Comparison of ENCODE assay signal across 3 worm cellular contexts in genomic region chrIII:8888956-8889355, ce11.
A peak's percentile ranks its signal among the peaks of the same experiment; 100 is the strongest.
TF ChIP-seq lines count a peak whose summit lies in the region.

Gene ZK637.14 (minus strand): TSS chrIII:8889156.

TF ChIP-seq in whole organism, L1 larva, 84 proteins besides CTCF, POLR2A, EP300 and RAD21 (continued from another document and continues in another):
- no peak for TF ChIP-seq sup-37 (GFP tag; optimal IDR thresholded peaks at IDR 0.05; lab: Kevin White, UChicago)
- TF ChIP-seq ztf-4 (tag; optimal IDR thresholded peaks at IDR 0.05; lab: Kevin White, UChicago): no peak
- peak in 1 of 3 experiments; percentile 52 for TF ChIP-seq ceh-82 (tag; optimal IDR thresholded peaks at IDR 0.05; lab: Kevin White, UChicago)
- TF ChIP-seq C04F5.9 (tag; optimal IDR thresholded peaks at IDR 0.05; lab: Kevin White, UChicago): peak; percentile 41
- no peak for TF ChIP-seq tlp-1 (tag; optimal IDR thresholded peaks at IDR 0.05; lab: Kevin White, UChicago)
- TF ChIP-seq snpc-4 (tag; optimal IDR thresholded peaks at IDR 0.05; lab: Kevin White, UChicago): no peak
- peak; percentile 60 for TF ChIP-seq fkh-8 (tag; optimal IDR thresholded peaks at IDR 0.05; lab: Kevin White, UChicago)
- TF ChIP-seq unc-30 (tag; optimal IDR thresholded peaks at IDR 0.05; lab: Kevin White, UChicago): no peak
- TF ChIP-seq nhr-84 (tag; optimal IDR thresholded peaks at IDR 0.05; lab: Kevin White, UChicago): no peak
- no peak for TF ChIP-seq pag-3 (tag; optimal IDR thresholded peaks at IDR 0.05; lab: Kevin White, UChicago; ENCODE audit: borderline replicate concordance, insufficient read depth)
- TF ChIP-seq skn-1 (tag; optimal IDR thresholded peaks at IDR 0.05; lab: Kevin White, UChicago): peak; percentile 89
- TF ChIP-seq hlh-17 (GFP tag; optimal IDR thresholded peaks at IDR 0.05; lab: Kevin White, UChicago; ENCODE audit: borderline replicate concordance): no peak
- TF ChIP-seq aly-2 (tag; optimal IDR thresholded peaks at IDR 0.05; lab: Kevin White, UChicago): no peak
- TF ChIP-seq ets-5 (GFP tag; IDR thresholded peaks at IDR 0.05; lab: Robert Waterston, UW): no peak
- TF ChIP-seq nhr-76 (tag; optimal IDR thresholded peaks at IDR 0.05; lab: Kevin White, UChicago): no peak
- no peak for TF ChIP-seq ama-1 (optimal IDR thresholded peaks at IDR 0.05; lab: Kevin White, UChicago)
- TF ChIP-seq hlh-4 (tag; optimal IDR thresholded peaks at IDR 0.05; lab: Kevin White, UChicago): no peak
- no peak for TF ChIP-seq mdl-1 (tag; optimal IDR thresholded peaks at IDR 0.05; lab: Kevin White, UChicago)
- TF ChIP-seq fos-1 (tag; optimal IDR thresholded peaks at IDR 0.05; lab: Kevin White, UChicago): peak; percentile 25
- no peak for TF ChIP-seq lin-39 (tag; optimal IDR thresholded peaks at IDR 0.05; lab: Kevin White, UChicago)
- no peak for TF ChIP-seq ceh-88 (GFP tag; IDR thresholded peaks at IDR 0.05; lab: Robert Waterston, UW)
- no peak for TF ChIP-seq aha-1 (tag; optimal IDR thresholded peaks at IDR 0.05; lab: Kevin White, UChicago)
- TF ChIP-seq ces-1 (GFP tag; optimal IDR thresholded peaks at IDR 0.05; lab: Kevin White, UChicago): no peak
- TF ChIP-seq F16B12.6 (tag; optimal IDR thresholded peaks at IDR 0.05; lab: Kevin White, UChicago): peak; percentile 91
- peak; percentile 69 to 73 for TF ChIP-seq lsy-2 (tag; optimal IDR thresholded peaks at IDR 0.05; lab: Kevin White, UChicago)
- TF ChIP-seq unc-98 (GFP tag; IDR thresholded peaks at IDR 0.05; lab: Robert Waterston, UW): no peak
- peak; percentile 1 for TF ChIP-seq irx-1 (tag; optimal IDR thresholded peaks at IDR 0.05; lab: Kevin White, UChicago)
- no peak for TF ChIP-seq elt-2 (tag; optimal IDR thresholded peaks at IDR 0.05; lab: Kevin White, UChicago)
- TF ChIP-seq C16A3.4 (tag; optimal IDR thresholded peaks at IDR 0.05; lab: Kevin White, UChicago): peak; percentile 38
- TF ChIP-seq efl-3 (GFP tag; optimal IDR thresholded peaks at IDR 0.05; lab: Kevin White, UChicago): no peak
- TF ChIP-seq nhr-12 (tag; optimal IDR thresholded peaks at IDR 0.05; lab: Kevin White, UChicago): no peak
- no peak for TF ChIP-seq hpl-2 (GFP tag; optimal IDR thresholded peaks at IDR 0.05; lab: Kevin White, UChicago)
- TF ChIP-seq nhr-20 (tag; optimal IDR thresholded peaks at IDR 0.05; lab: Kevin White, UChicago): peak; percentile 55
- TF ChIP-seq nhr-71 (tag; optimal IDR thresholded peaks at IDR 0.05; lab: Kevin White, UChicago): peak; percentile 67
- peak; percentile 61 to 74 for TF ChIP-seq lin-35 (GFP tag; optimal IDR thresholded peaks at IDR 0.05; lab: Kevin White, UChicago)
- peak; percentile 4 for TF ChIP-seq pax-3 (tag; optimal IDR thresholded peaks at IDR 0.05; lab: Kevin White, UChicago)
- no peak for TF ChIP-seq fkh-4 (tag; optimal IDR thresholded peaks at IDR 0.05; lab: Kevin White, UChicago; ENCODE audit: borderline replicate concordance)
- peak; percentile 20 for TF ChIP-seq tbx-2 (tag; optimal IDR thresholded peaks at IDR 0.05; lab: Kevin White, UChicago)
- no peak for TF ChIP-seq nhr-85 (tag; lab: Kevin White, UChicago)
- peak; percentile 26 for TF ChIP-seq isw-1 (GFP tag; IDR thresholded peaks at IDR 0.05; lab: Robert Waterston, UW)
- peak; percentile 33 for TF ChIP-seq xbp-1 (tag; optimal IDR thresholded peaks at IDR 0.05; lab: Kevin White, UChicago)
- peak; percentile 55 for TF ChIP-seq swsn-7 (tag; optimal IDR thresholded peaks at IDR 0.05; lab: Kevin White, UChicago)
- no peak for TF ChIP-seq sox-4 (tag; optimal IDR thresholded peaks at IDR 0.05; lab: Kevin White, UChicago)
- TF ChIP-seq nhr-47 (tag; optimal IDR thresholded peaks at IDR 0.05; lab: Kevin White, UChicago): peak; percentile 56
- peak; percentile 3 for TF ChIP-seq ceh-8 (GFP tag; optimal IDR thresholded peaks at IDR 0.05; lab: Kevin White, UChicago)

TF ChIP-seq in whole organism, L3 larva, 47 proteins besides CTCF, POLR2A, EP300 and RAD21 (continued from another document):
- no peak for TF ChIP-seq ZK546.5 (tag; optimal IDR thresholded peaks at IDR 0.05; lab: Kevin White, UChicago)
- TF ChIP-seq jun-1 (tag; optimal IDR thresholded peaks at IDR 0.05; lab: Kevin White, UChicago): peak; percentile 41
- peak; percentile 8 for TF ChIP-seq lin-39 (tag; optimal IDR thresholded peaks at IDR 0.05; lab: Kevin White, UChicago)
- peak; percentile 77 for TF ChIP-seq nfya-1 (tag; optimal IDR thresholded peaks at IDR 0.05; lab: Kevin White, UChicago; ENCODE audit: insufficient read depth)
- TF ChIP-seq ama-1 (optimal IDR thresholded peaks at IDR 0.05; lab: Kevin White, UChicago): no peak
- TF ChIP-seq skn-1 (tag; optimal IDR thresholded peaks at IDR 0.05; lab: Kevin White, UChicago): peak; percentile 92
- TF ChIP-seq fkh-2 (tag; optimal IDR thresholded peaks at IDR 0.05; lab: Kevin White, UChicago): no peak
- peak; percentile 20 for TF ChIP-seq egl-5 (tag; optimal IDR thresholded peaks at IDR 0.05; lab: Kevin White, UChicago)
- no peak for TF ChIP-seq nhr-237 (tag; optimal IDR thresholded peaks at IDR 0.05; lab: Kevin White, UChicago)
- no peak for TF ChIP-seq zag-1 (tag; optimal IDR thresholded peaks at IDR 0.05; lab: Kevin White, UChicago)
- no peak for TF ChIP-seq unc-62 (GFP tag; optimal IDR thresholded peaks at IDR 0.05; lab: Kevin White, UChicago)
- no peak for TF ChIP-seq daf-12 (tag; optimal IDR thresholded peaks at IDR 0.05; lab: Kevin White, UChicago)
- TF ChIP-seq ceh-16 (tag; optimal IDR thresholded peaks at IDR 0.05; lab: Kevin White, UChicago): no peak
- TF ChIP-seq egl-27 (tag; optimal IDR thresholded peaks at IDR 0.05; lab: Kevin White, UChicago): no peak
- TF ChIP-seq lin-15B (tag; optimal IDR thresholded peaks at IDR 0.05; lab: Kevin White, UChicago): peak; percentile 49
- TF ChIP-seq eor-1 (tag; optimal IDR thresholded peaks at IDR 0.05; lab: Kevin White, UChicago): no peak
- TF ChIP-seq hmg-11 (tag; optimal IDR thresholded peaks at IDR 0.05; lab: Kevin White, UChicago): peak; percentile 26
- TF ChIP-seq nhr-28 (tag; optimal IDR thresholded peaks at IDR 0.05; lab: Kevin White, UChicago): no peak
- no peak for TF ChIP-seq ceh-82 (tag; optimal IDR thresholded peaks at IDR 0.05; lab: Kevin White, UChicago)
- no peak for TF ChIP-seq aly-2 (tag; optimal IDR thresholded peaks at IDR 0.05; lab: Kevin White, UChicago)
- TF ChIP-seq nhr-23 (tag; optimal IDR thresholded peaks at IDR 0.05; lab: Kevin White, UChicago): peak; percentile 19
- TF ChIP-seq unc-39 (tag; optimal IDR thresholded peaks at IDR 0.05; lab: Kevin White, UChicago): no peak
- TF ChIP-seq ztf-4 (tag; optimal IDR thresholded peaks at IDR 0.05; lab: Kevin White, UChicago): no peak
- no peak for TF ChIP-seq nhr-76 (tag; optimal IDR thresholded peaks at IDR 0.05; lab: Kevin White, UChicago)
- no peak for TF ChIP-seq fkh-10 (GFP tag; optimal IDR thresholded peaks at IDR 0.05; lab: Kevin White, UChicago)
- no peak for TF ChIP-seq nhr-43 (tag; optimal IDR thresholded peaks at IDR 0.05; lab: Kevin White, UChicago; ENCODE audit: poor library complexity, severe bottlenecking)
- TF ChIP-seq R02D3.7 (tag; optimal IDR thresholded peaks at IDR 0.05; lab: Kevin White, UChicago): no peak

TF ChIP-seq in whole organism, young adult, 124 proteins besides CTCF, POLR2A, EP300 and RAD21 (continued from another document):
- TF ChIP-seq chd-7 (tag; optimal IDR thresholded peaks at IDR 0.05; lab: Kevin White, UChicago) (no peak), cebp-2 (GFP tag; IDR thresholded peaks at IDR 0.05; lab: Robert Waterston, UW) (no peak), ztf-18 (tag; optimal IDR thresholded peaks at IDR 0.05; lab: Kevin White, UChicago) (peak; percentile 70), him-1 (tag; optimal IDR thresholded peaks at IDR 0.05; lab: Kevin White, UChicago) (no peak), ceh-40 (GFP tag; IDR thresholded peaks at IDR 0.05; lab: Robert Waterston, UW) (no peak), dpl-1 (GFP tag; optimal IDR thresholded peaks at IDR 0.05; lab: Kevin White, UChicago) (no peak), ZK185.1 (tag; optimal IDR thresholded peaks at IDR 0.05; lab: Kevin White, UChicago; ENCODE audit: poor library complexity, severe bottlenecking) (no peak), hlh-26 (GFP tag; conservative IDR thresholded peaks at IDR 0.05; lab: Robert Waterston, UW) (no peak), attf-5 (GFP tag; optimal IDR thresholded peaks at IDR 0.05; lab: Kevin White, UChicago) (peak; percentile 65), athp-1 (tag; optimal IDR thresholded peaks at IDR 0.05; lab: Kevin White, UChicago) (no peak), lin-35 (GFP tag; optimal IDR thresholded peaks at IDR 0.05; lab: Kevin White, UChicago) (peak in 1 of 3 experiments; percentile 8), snpc-1.1 (tag; optimal IDR thresholded peaks at IDR 0.05; lab: Kevin White, UChicago; ENCODE audit: insufficient read depth) (no peak)
